Fruit fly (Drosophila melanogaster) whole organism, pupa: Measurements from ENCODE around the gene rempA.

ENCODE experiments used
- CG10348 ChIP-seq: fragments of 200-800 bp; sonication (Bioruptor generic); IDR thresholded peaks from 2 replicates; pipeline ENCODE4 v1.3.6; 2022; ENCODE audit warnings: missing biosample characterization, missing genetic modification characterization
- CG12605 ChIP-seq: fragments of 200-800 bp; sonication (Bioruptor generic); IDR thresholded peaks from 2 replicates; pipeline ENCODE4 v1.3.6; 2022; ENCODE audit warnings: missing biosample characterization, missing genetic modification characterization
- CG13204 ChIP-seq: fragments of 200-800 bp; sonication (Bioruptor generic); optimal IDR thresholded peaks from 2 replicates; lab custom pipeline; 2018; ENCODE audit warnings: missing biosample characterization, mild to moderate bottlenecking, missing genetic modification characterization, moderate library complexity
- CG14655 ChIP-seq: fragments of 200-800 bp; sonication (Bioruptor generic); optimal IDR thresholded peaks from 3 replicates; lab custom pipeline; 2017; ENCODE audit warnings: mild to moderate bottlenecking, missing biosample characterization, missing genetic modification reagents, missing genetic modification characterization
- CG15710 ChIP-seq: fragments of 200-800 bp; sonication (Bioruptor generic); optimal IDR thresholded peaks from 2 replicates; lab custom pipeline; 2018; ENCODE audit warnings: missing biosample characterization, mild to moderate bottlenecking, missing genetic modification characterization, moderate library complexity
- CG17806 ChIP-seq: fragments of 200-800 bp; sonication (Bioruptor generic); optimal IDR thresholded peaks from 2 replicates; lab custom pipeline; 2018; ENCODE audit warnings: missing biosample characterization, mild to moderate bottlenecking, missing genetic modification characterization, moderate library complexity
- CG32121 ChIP-seq: fragments of 200-800 bp; sonication (Bioruptor generic); IDR thresholded peaks from 2 replicates; pipeline ENCODE4 v1.3.6; 2022; ENCODE audit warnings: missing biosample characterization, missing genetic modification characterization
- CG34367 ChIP-seq: fragments of 200-800 bp; sonication (Bioruptor generic); optimal IDR thresholded peaks from 2 replicates; lab custom pipeline; 2018; ENCODE audit warnings: missing biosample characterization, mild to moderate bottlenecking, missing genetic modification characterization
- CG4496 ChIP-seq: fragments of 200-800 bp; sonication (Bioruptor generic); IDR thresholded peaks from 3 replicates; pipeline ENCODE4 v1.3.6; 2022; ENCODE audit warnings: missing biosample characterization, missing genetic modification characterization
- CG8159 ChIP-seq: fragments of 200-800 bp; sonication (Bioruptor generic); optimal IDR thresholded peaks from 3 replicates; lab custom pipeline; 2018; ENCODE audit warnings: missing biosample characterization, mild to moderate bottlenecking, missing genetic modification characterization, moderate library complexity
- CG8301 ChIP-seq: fragments of 200-800 bp; sonication (Bioruptor generic); optimal IDR thresholded peaks from 2 replicates; lab custom pipeline; 2018; ENCODE audit warnings: missing biosample characterization, mild to moderate bottlenecking, missing genetic modification characterization
- CG9948 ChIP-seq: fragments of 200-800 bp; sonication (Bioruptor generic); optimal IDR thresholded peaks from 2 replicates; lab custom pipeline; 2018; ENCODE audit warnings: missing biosample characterization, mild to moderate bottlenecking, missing genetic modification characterization, moderate library complexity
- D1 ChIP-seq: fragments of 200-800 bp; sonication (Bioruptor generic); optimal IDR thresholded peaks from 2 replicates; lab custom pipeline; 2018; ENCODE audit warnings: missing biosample characterization, mild to moderate bottlenecking, missing genetic modification characterization, moderate library complexity
- EcR ChIP-seq: fragments of 200-800 bp; sonication (Bioruptor generic); optimal IDR thresholded peaks from 3 replicates; lab custom pipeline; 2019; ENCODE audit warnings: missing biosample characterization, missing genetic modification characterization, mild to moderate bottlenecking, moderate library complexity, missing genetic modification reagents
- Ets98B ChIP-seq: fragments of 200-800 bp; sonication (Bioruptor generic); IDR thresholded peaks from 2 replicates; pipeline ENCODE4 v1.3.6; 2022; ENCODE audit warnings: missing biosample characterization, missing genetic modification characterization
- Pif1A ChIP-seq: fragments of 200-800 bp; sonication (Bioruptor generic); optimal IDR thresholded peaks from 3 replicates; lab custom pipeline; 2016; ENCODE audit warnings: missing biosample characterization, missing genetic modification characterization
- Pif1B ChIP-seq: fragments of 200-800 bp; sonication (Bioruptor generic); optimal IDR thresholded peaks from 3 replicates; lab custom pipeline; 2016; ENCODE audit warnings: missing biosample characterization, missing genetic modification characterization
- Snoo ChIP-seq: fragments of 200-800 bp; sonication (Bioruptor generic); optimal IDR thresholded peaks from 3 replicates; lab custom pipeline; 2017; ENCODE audit warnings: missing biosample characterization, mild to moderate bottlenecking, missing genetic modification characterization, inconsistent platforms
- fd96Ca ChIP-seq: fragments of 200-800 bp; sonication (Bioruptor generic); IDR thresholded peaks from 3 replicates; pipeline ENCODE4 v1.3.6; 2022; ENCODE audit warnings: missing biosample characterization, missing genetic modification characterization
- gl ChIP-seq: fragments of 200-800 bp; sonication (Bioruptor generic); optimal IDR thresholded peaks from 2 replicates; lab custom pipeline; 2018; ENCODE audit warnings: missing biosample characterization, mild to moderate bottlenecking, missing genetic modification characterization
- rn ChIP-seq: fragments of 200-800 bp; sonication (Bioruptor generic); IDR thresholded peaks from 2 replicates; pipeline ENCODE4 v1.3.6; 2022; ENCODE audit warnings: missing biosample characterization, missing genetic modification characterization

The rempA gene

DNA sequence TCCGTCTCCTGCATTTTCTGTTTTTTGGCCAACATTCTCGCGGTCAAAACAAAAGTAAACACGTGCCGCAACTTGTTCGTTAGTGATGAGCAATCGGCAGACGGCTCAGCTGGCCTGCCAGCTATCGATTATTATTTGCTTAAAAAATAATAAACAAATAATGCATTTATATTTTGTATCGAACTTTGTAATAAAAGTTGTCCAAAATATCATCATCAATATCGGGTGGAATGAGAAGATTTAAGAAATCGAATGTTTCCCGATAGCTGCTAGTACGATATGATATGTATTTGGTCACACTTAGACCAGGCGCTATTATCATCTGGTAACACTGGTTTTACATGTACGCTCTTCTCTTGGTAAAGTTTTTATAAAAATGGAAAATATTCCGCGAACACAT is 7.9 kb upstream of the rempA start, which contains the start of the genes Nle and Sf3b1:
Gene Nle (minus strand): TSS at position 92 of the 400 bp plus-strand sequence.
Gene Sf3b1 (plus strand): TSS at position 311 of the 400 bp plus-strand sequence.
- peak; percentile 7 for TF ChIP-seq CG17806 (tag; lab: Kevin White, UChicago)
- no peak for TF ChIP-seq Pif1B (GFP tag; lab: Kevin White, UChicago)
- TF ChIP-seq CG34367: no peak
- TF ChIP-seq CG15710 (tag; lab: Kevin White, UChicago): peak; percentile 34

DNA sequence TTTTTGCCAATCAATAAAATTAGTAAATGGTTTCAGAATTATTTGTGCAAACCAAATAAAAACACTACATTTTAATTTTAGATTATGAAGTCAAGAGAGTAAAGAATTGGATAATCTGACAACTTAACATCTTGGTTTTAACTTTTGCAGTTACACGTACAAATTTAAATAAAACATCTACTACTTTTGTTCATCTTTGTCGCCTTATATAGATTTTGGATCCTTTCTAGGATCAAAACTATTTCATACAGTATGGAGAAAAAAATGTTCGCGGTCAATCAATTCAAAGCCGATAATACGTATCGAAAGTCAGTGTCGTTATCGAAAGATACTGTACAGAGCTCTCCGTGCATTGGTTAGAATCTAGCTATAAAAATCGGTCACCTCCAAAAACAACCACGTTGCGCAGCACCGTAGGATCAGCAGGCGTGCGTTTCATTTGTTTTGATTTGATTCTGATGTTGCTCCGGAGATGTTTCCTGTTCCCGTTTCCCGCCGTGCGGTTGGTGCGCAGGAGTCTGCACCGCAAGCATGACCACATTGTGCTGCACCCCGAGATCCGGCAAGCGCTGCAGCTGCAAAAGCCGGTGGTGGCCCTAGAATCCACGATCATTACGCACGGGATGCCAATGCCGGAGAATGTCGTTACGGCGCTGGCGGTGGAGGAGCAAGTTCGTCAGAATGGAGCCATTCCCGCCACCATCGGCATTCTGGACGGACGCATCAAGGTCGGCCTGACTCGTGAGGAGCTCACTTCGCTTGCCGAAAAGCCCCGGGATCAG is 3.9 kb upstream of the rempA start, which contains the start of the genes uncNacbeta and CG2794:
Gene uncNacbeta (minus strand): TSS at position 51 of the 782 bp plus-strand sequence.
Gene CG2794 (plus strand): TSS at position 395 of the 782 bp plus-strand sequence.
- TF ChIP-seq Pif1A (GFP tag; lab: Kevin White, UChicago) (no peak), D1 (tag; lab: Kevin White, UChicago) (no peak), CG34367 (no peak), CG9948 (no peak), CG4496 (GFP tag; lab: Robert Waterston, UW) (peak; percentile 32; the same call in 1 of the 3 replicates), gl (tag; lab: Kevin White, UChicago) (no peak), fd96Ca (0 out of 3 replicates have a peak, but pooled peaks have one; percentile 22), CG12605 (GFP tag; lab: Robert Waterston, UW) (no peak)

DNA sequence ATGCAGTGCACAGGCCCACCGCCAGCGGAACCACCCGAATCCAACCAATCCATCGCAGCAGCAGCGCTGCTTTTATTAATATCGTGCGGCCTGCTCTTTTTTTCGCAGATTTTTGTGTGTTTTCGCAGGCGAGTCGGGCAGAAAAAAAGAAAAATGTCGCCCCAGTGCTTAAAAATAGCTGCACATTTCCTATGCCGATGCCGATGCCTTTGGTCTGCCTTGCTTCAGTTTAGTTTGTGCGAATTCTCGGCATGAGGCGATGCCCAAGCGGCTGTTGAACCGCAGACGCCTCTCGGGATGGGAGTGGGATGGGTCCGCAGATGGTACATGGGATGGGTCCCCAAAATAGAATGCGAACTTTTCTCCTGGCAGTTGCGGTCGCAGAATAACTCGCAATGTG is 3.2 kb upstream of the rempA start:
- TF ChIP-seq fd96Ca: peak; percentile 67; the same call in 2 of the 3 replicates
- TF ChIP-seq EcR: peak; percentile 75
- peak; percentile 32 for TF ChIP-seq Ets98B
- no peak for TF ChIP-seq Snoo (tag; lab: Kevin White, UChicago)
- no peak for TF ChIP-seq rn (GFP tag; lab: Robert Waterston, UW)
- peak; percentile 51 for TF ChIP-seq CG32121 (GFP tag; lab: Robert Waterston, UW)
- TF ChIP-seq Pif1A (GFP tag; lab: Kevin White, UChicago): no peak
- no peak for TF ChIP-seq CG8301 (tag; lab: Kevin White, UChicago)
- TF ChIP-seq CG4496 (GFP tag; lab: Robert Waterston, UW): peak; percentile 31; the same call in 1 of the 3 replicates

dm6 chr2L:559311-559710 is 799 bp downstream of the rempA start, which contains the start of gene Tspo:
Gene Tspo, plus strand, starts transcription at chr2L:559612.
- no peak for TF ChIP-seq Pif1B (GFP tag; lab: Kevin White, UChicago)
- TF ChIP-seq CG8159 (tag; lab: Kevin White, UChicago): peak; percentile 6
- TF ChIP-seq gl (tag; lab: Kevin White, UChicago): no peak
- no peak for TF ChIP-seq Snoo (tag; lab: Kevin White, UChicago)
- 0 out of 2 replicates have a peak, but pooled peaks have one; percentile 15 for TF ChIP-seq Ets98B
- TF ChIP-seq Pif1A (GFP tag; lab: Kevin White, UChicago): no peak
- peak; percentile 48; the same call in 1 of the 3 replicates for TF ChIP-seq CG4496 (GFP tag; lab: Robert Waterston, UW)
- no peak for TF ChIP-seq rn (GFP tag; lab: Robert Waterston, UW)
- no peak for TF ChIP-seq CG8301 (tag; lab: Kevin White, UChicago)

DNA sequence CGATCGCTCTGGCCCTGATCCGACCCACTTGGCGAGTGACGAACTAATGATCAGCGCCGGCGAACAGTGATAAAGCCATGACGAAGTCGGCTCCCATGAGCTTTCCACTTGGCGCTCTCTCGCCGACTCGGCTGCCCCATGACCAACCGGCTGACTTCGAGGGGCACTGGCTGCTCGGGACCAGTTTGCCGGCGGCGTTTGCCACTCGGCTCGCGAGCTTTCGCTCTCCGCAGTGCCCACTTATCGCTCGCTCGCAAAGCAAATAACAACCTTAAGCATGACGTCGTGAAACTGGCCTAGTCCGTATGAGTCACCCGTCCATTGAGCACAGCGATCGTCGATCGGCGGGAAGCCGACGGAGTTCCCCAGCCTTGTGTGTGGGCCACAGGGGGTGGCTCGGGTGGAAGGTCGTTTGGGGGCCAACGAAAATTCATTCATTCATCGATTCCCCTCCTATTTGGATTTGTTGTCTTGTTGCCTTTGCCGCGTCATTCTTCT is 7.6 kb downstream of the rempA start, which contains the start of gene Ets21C:
Gene Ets21C (minus strand): TSS at position 492 of the 498 bp plus-strand sequence.
- TF ChIP-seq gl (tag; lab: Kevin White, UChicago) (peak; percentile 57), Pif1A (GFP tag; lab: Kevin White, UChicago) (no peak), CG34367 (no peak), CG4496 (GFP tag; lab: Robert Waterston, UW) (peak; percentile 79), CG8159 (tag; lab: Kevin White, UChicago) (peak; percentile 14), EcR (peak; percentile 79), CG13204 (peak; percentile 81), CG14655 (GFP tag; lab: Kevin White, UChicago) (no peak), CG9948 (no peak), CG32121 (GFP tag; lab: Robert Waterston, UW) (peak; percentile 70), Ets98B (peak; percentile 79), D1 (tag; lab: Kevin White, UChicago) (no peak), CG10348 (GFP tag; lab: Robert Waterston, UW) (no peak), Snoo (tag; lab: Kevin White, UChicago) (peak; percentile 30), CG8301 (tag; lab: Kevin White, UChicago) (peak; percentile 13), CG17806 (tag; lab: Kevin White, UChicago) (no peak), CG12605 (GFP tag; lab: Robert Waterston, UW) (peak; percentile 69), fd96Ca (peak; percentile 64; the same call in 2 of the 3 replicates), Pif1B (GFP tag; lab: Kevin White, UChicago) (peak; percentile 22), rn (GFP tag; lab: Robert Waterston, UW) (no peak), CG15710 (tag; lab: Kevin White, UChicago) (no peak)

dm6 chr2L:549637-550036 is 10.5 kb downstream of the rempA start:
- TF ChIP-seq gl (tag; lab: Kevin White, UChicago) (no peak), CG12605 (GFP tag; lab: Robert Waterston, UW) (no peak), CG34367 (no peak), CG14655 (GFP tag; lab: Kevin White, UChicago) (no peak), CG10348 (GFP tag; lab: Robert Waterston, UW) (no peak), CG4496 (GFP tag; lab: Robert Waterston, UW) (no peak), CG15710 (tag; lab: Kevin White, UChicago) (no peak), CG9948 (no peak), D1 (tag; lab: Kevin White, UChicago) (no peak), rn (GFP tag; lab: Robert Waterston, UW) (no peak)
